Fruit fly (Drosophila melanogaster) ovary, adult (tissue): Measurements from ENCODE around the gene 7B2.

Experiments
- CG17801 ChIP-seq: fragments of 200-800 bp; optimal IDR thresholded peaks from 2 replicates; lab custom pipeline; 2019; ENCODE audit warnings: missing biosample characterization, mild to moderate bottlenecking, missing genetic modification characterization, moderate library complexity; ENCODE audit not compliant: partially characterized antibody

Gene 7B2

dm6 chr3R:5376612-5377011, at the start of gene 7B2:
Gene 7B2, plus strand, starts transcription at chr3R:5376780.
- TF ChIP-seq CG17801, result no peak

- TF ChIP-seq CG17801, result no peak
These were observed 48.7 kb upstream of the 7B2 start for dm6 chr3R:5327911-5328310.

- TF ChIP-seq CG17801, result no peak
These were observed 46.2 kb upstream of the 7B2 start for dm6 chr3R:5330338-5330737.

- no peak for TF ChIP-seq CG17801
These were observed 44.7 kb upstream of the 7B2 start for dm6 chr3R:5331764-5332405.

dm6 chr3R:5346707-5347323, 29.8 kb upstream of the 7B2 start:
- TF ChIP-seq CG17801, result no peak

- no peak for TF ChIP-seq CG17801
These were observed 26.1 kb upstream of the 7B2 start, which contains the start of gene mtd for dm6 chr3R:5350393-5350972. Gene mtd, minus strand, starts transcription at chr3R:5350443.

- no peak for TF ChIP-seq CG17801
These were observed 22.0 kb upstream of the 7B2 start, which contains the start of the genes CG11999 and CG1161 for dm6 chr3R:5354373-5355134. Gene CG11999, minus strand, starts transcription at chr3R:5354747. Gene CG1161, plus strand, starts transcription at chr3R:5355092.

- no peak for TF ChIP-seq CG17801
These were observed 21.5 kb upstream of the 7B2 start for dm6 chr3R:5355135-5355493.

- peak; percentile 68 for TF ChIP-seq CG17801
These were observed 18.6 kb upstream of the 7B2 start, which contains the start of gene Prosbeta7 for dm6 chr3R:5357935-5358414. Gene Prosbeta7, minus strand, starts transcription at chr3R:5358364.

dm6 chr3R:5361681-5362319, 14.8 kb upstream of the 7B2 start:
- no peak for TF ChIP-seq CG17801

- no peak for TF ChIP-seq CG17801
These were observed 13.2 kb upstream of the 7B2 start for dm6 chr3R:5363412-5363811.

dm6 chr3R:5364539-5365273, 11.9 kb upstream of the 7B2 start:
- no peak for TF ChIP-seq CG17801

- TF ChIP-seq CG17801, result no peak
These were observed 8.9 kb upstream of the 7B2 start for dm6 chr3R:5367512-5368169.

- peak; percentile 22 for TF ChIP-seq CG17801
These were observed 8.3 kb upstream of the 7B2 start, which contains the start of gene Cerk for dm6 chr3R:5368170-5368781. Gene Cerk, minus strand, starts transcription at chr3R:5368306.
